Fruit fly (Drosophila melanogaster) whole organism, prepupa: ENCODE measurements around the gene CG31800.
A peak's percentile ranks its signal among the peaks of the same experiment; 100 is the strongest.

Source experiments
- Blimp-1 ChIP-seq: fragments of 200-800 bp; sonication (Bioruptor generic); optimal IDR thresholded peaks from 3 replicates; lab custom pipeline; 2017; ENCODE audit warnings: missing biosample characterization, missing genetic modification characterization, mild to moderate bottlenecking, moderate library complexity, missing genetic modification reagents
- CG10631 ChIP-seq: fragments of 200-800 bp; sonication (Bioruptor generic); optimal IDR thresholded peaks from 2 replicates; lab custom pipeline; 2016; ENCODE audit warnings: missing biosample characterization, missing genetic modification characterization
- CG10669 ChIP-seq: fragments of 200-800 bp; sonication (Bioruptor generic); optimal IDR thresholded peaks from 3 replicates; lab custom pipeline; 2018; ENCODE audit warnings: missing biosample characterization, mild to moderate bottlenecking, missing genetic modification characterization, moderate library complexity
- CG11762 ChIP-seq: fragments of 200-800 bp; sonication (Bioruptor generic); optimal IDR thresholded peaks from 3 replicates; lab custom pipeline; 2016; ENCODE audit warnings: missing biosample characterization, missing genetic modification characterization; ENCODE audit not compliant: insufficient read depth
- CG11902 ChIP-seq: fragments of 200-800 bp; sonication (Bioruptor generic); optimal IDR thresholded peaks from 3 replicates; lab custom pipeline; 2016; ENCODE audit warnings: missing biosample characterization, missing genetic modification characterization
- CG15336 ChIP-seq: fragments of 200-800 bp; sonication (Bioruptor generic); IDR thresholded peaks from 2 replicates; pipeline ENCODE4 v1.3.6; 2022; ENCODE audit warnings: missing biosample characterization, missing genetic modification characterization
- CG1621 ChIP-seq: fragments of 200-800 bp; sonication (Bioruptor generic); optimal IDR thresholded peaks from 3 replicates; lab custom pipeline; 2018; ENCODE audit warnings: missing biosample characterization, mild to moderate bottlenecking, missing genetic modification characterization
- CG16779 ChIP-seq: fragments of 200-800 bp; sonication (Bioruptor generic); optimal IDR thresholded peaks from 3 replicates; lab custom pipeline; 2017; ENCODE audit warnings: missing biosample characterization, mild to moderate bottlenecking, missing genetic modification characterization
- CG3032 ChIP-seq: fragments of 200-800 bp; optimal IDR thresholded peaks from 2 replicates; lab custom pipeline; 2019; ENCODE audit warnings: missing biosample characterization, mild to moderate bottlenecking, missing genetic modification characterization, moderate library complexity
- CG31627 ChIP-seq: fragments of 200-800 bp; sonication (Bioruptor generic); optimal IDR thresholded peaks from 3 replicates; lab custom pipeline; 2016; ENCODE audit warnings: missing biosample characterization, missing genetic modification characterization
- CG32006 ChIP-seq: fragments of 200-800 bp; sonication (Bioruptor generic); optimal IDR thresholded peaks from 3 replicates; lab custom pipeline; 2017; ENCODE audit warnings: missing biosample characterization, mild to moderate bottlenecking, missing genetic modification characterization
- CG34406 ChIP-seq: fragments of 200-800 bp; sonication (Bioruptor generic); optimal IDR thresholded peaks from 3 replicates; lab custom pipeline; 2016; ENCODE audit warnings: missing biosample characterization, missing genetic modification characterization
- CG3919 ChIP-seq: fragments of 200-800 bp; sonication (Bioruptor generic); optimal IDR thresholded peaks from 3 replicates; lab custom pipeline; 2016; ENCODE audit warnings: missing biosample characterization, missing genetic modification characterization
- CG4318 ChIP-seq: fragments of 200-800 bp; sonication (Bioruptor generic); optimal IDR thresholded peaks from 3 replicates; lab custom pipeline; 2017; ENCODE audit warnings: missing biosample characterization, mild to moderate bottlenecking, missing genetic modification characterization
- CG6163 ChIP-seq: fragments of 200-800 bp; sonication (Bioruptor generic); IDR thresholded peaks from 3 replicates; pipeline ENCODE4 v1.3.6; 2022; ENCODE audit warnings: missing biosample characterization, missing genetic modification characterization
- CG6276 ChIP-seq: fragments of 200-800 bp; sonication (Bioruptor generic); optimal IDR thresholded peaks from 2 replicates; lab custom pipeline; 2017; ENCODE audit warnings: missing biosample characterization, mild to moderate bottlenecking, missing genetic modification characterization
- CG6792 ChIP-seq: fragments of 200-800 bp; sonication (Bioruptor generic); optimal IDR thresholded peaks from 3 replicates; lab custom pipeline; 2016; ENCODE audit warnings: missing biosample characterization, missing genetic modification characterization
- CG6808 ChIP-seq: fragments of 200-800 bp; sonication (Bioruptor generic); optimal IDR thresholded peaks from 3 replicates; lab custom pipeline; 2017; ENCODE audit warnings: missing biosample characterization, missing genetic modification characterization, mild to moderate bottlenecking, moderate library complexity, missing genetic modification reagents
- CG7368 ChIP-seq: fragments of 200-800 bp; sonication (Bioruptor generic); optimal IDR thresholded peaks from 3 replicates; lab custom pipeline; 2016; ENCODE audit warnings: missing biosample characterization, missing genetic modification characterization
- CG8119 ChIP-seq: fragments of 200-800 bp; sonication (Bioruptor generic); IDR thresholded peaks from 3 replicates; pipeline ENCODE4 v1.3.6; 2022; ENCODE audit warnings: missing biosample characterization, missing genetic modification characterization
- CG8319 ChIP-seq: fragments of 200-800 bp; sonication (Bioruptor generic); optimal IDR thresholded peaks from 3 replicates; lab custom pipeline; 2016; ENCODE audit warnings: missing biosample characterization, missing genetic modification characterization
- CG8632 ChIP-seq: fragments of 200-800 bp; sonication (Bioruptor generic); optimal IDR thresholded peaks from 3 replicates; lab custom pipeline; 2016; ENCODE audit warnings: missing biosample characterization, missing genetic modification characterization
- CG9139 ChIP-seq: fragments of 200-800 bp; sonication (Bioruptor generic); optimal IDR thresholded peaks from 3 replicates; lab custom pipeline; 2017; ENCODE audit warnings: missing biosample characterization, mild to moderate bottlenecking, missing genetic modification characterization
- Eip78C ChIP-seq: fragments of 200-800 bp; sonication (Bioruptor generic); peaks from one replicate; lab custom pipeline; 2016; ENCODE audit warnings: missing biosample characterization, missing genetic modification characterization
- Eip93F ChIP-seq: fragments of 200-800 bp; sonication (Bioruptor generic); optimal IDR thresholded peaks from 2 replicates; lab custom pipeline; 2016; ENCODE audit warnings: missing biosample characterization, mild to moderate bottlenecking, missing genetic modification characterization
- Ets21C ChIP-seq: fragments of 200-800 bp; sonication (Bioruptor generic); optimal IDR thresholded peaks from 3 replicates; lab custom pipeline; 2016; ENCODE audit warnings: missing biosample characterization, missing genetic modification characterization
- Ets96B ChIP-seq: fragments of 200-800 bp; optimal IDR thresholded peaks from 2 replicates; lab custom pipeline; 2019; ENCODE audit warnings: missing biosample characterization, mild to moderate bottlenecking, missing genetic modification characterization, moderate library complexity
- Hr38 ChIP-seq: sonication (Bioruptor generic); optimal IDR thresholded peaks from 2 replicates; lab custom pipeline; 2016; ENCODE audit warnings: missing biosample characterization, missing genetic modification characterization
- Hr4 ChIP-seq: fragments of 200-800 bp; sonication (Bioruptor generic); optimal IDR thresholded peaks from 3 replicates; lab custom pipeline; 2016; ENCODE audit warnings: missing biosample characterization, missing genetic modification characterization
- Lpt ChIP-seq: fragments of 200-800 bp; sonication (Bioruptor generic); optimal IDR thresholded peaks from 3 replicates; lab custom pipeline; 2016; ENCODE audit warnings: missing biosample characterization, missing genetic modification characterization
- Met ChIP-seq: fragments of 200-800 bp; sonication (Bioruptor generic); optimal IDR thresholded peaks from 3 replicates; lab custom pipeline; 2016; ENCODE audit warnings: missing biosample characterization, missing genetic modification characterization
- OdsH ChIP-seq: fragments of 200-800 bp; sonication (Bioruptor generic); optimal IDR thresholded peaks from 3 replicates; lab custom pipeline; 2016; ENCODE audit warnings: missing biosample characterization, missing genetic modification characterization
- Sox102F ChIP-seq: fragments of 200-800 bp; sonication (Bioruptor generic); optimal IDR thresholded peaks from 2 replicates; lab custom pipeline; 2016; ENCODE audit warnings: missing biosample characterization, mild to moderate bottlenecking, missing genetic modification characterization
- Sox14 ChIP-seq: fragments of 200-800 bp; sonication (Bioruptor generic); optimal IDR thresholded peaks from 3 replicates; lab custom pipeline; 2016; ENCODE audit warnings: missing biosample characterization, missing genetic modification characterization
- Sox15 ChIP-seq: fragments of 200-800 bp; sonication (Bioruptor generic); optimal IDR thresholded peaks from 3 replicates; lab custom pipeline; 2016; ENCODE audit warnings: missing biosample characterization, missing genetic modification characterization
- achi ChIP-seq: fragments of 200-800 bp; sonication (Bioruptor generic); optimal IDR thresholded peaks from 3 replicates; lab custom pipeline; 2016; ENCODE audit warnings: missing biosample characterization, missing genetic modification characterization
- cyc ChIP-seq: fragments of 200-800 bp; sonication (Bioruptor generic); optimal IDR thresholded peaks from 3 replicates; lab custom pipeline; 2016; ENCODE audit warnings: missing biosample characterization, missing genetic modification characterization
- dsx ChIP-seq: fragments of 200-800 bp; optimal IDR thresholded peaks from 3 replicates; lab custom pipeline; 2019; ENCODE audit warnings: missing biosample characterization, mild to moderate bottlenecking, missing genetic modification characterization, moderate library complexity; ENCODE audit not compliant: poor library complexity, severe bottlenecking
- eg ChIP-seq: fragments of 200-800 bp; sonication (Bioruptor generic); IDR thresholded peaks from 3 replicates; pipeline ENCODE4 v1.3.6; 2022; ENCODE audit warnings: missing biosample characterization, missing genetic modification characterization
- esn ChIP-seq: fragments of 200-800 bp; sonication (Bioruptor generic); optimal IDR thresholded peaks from 2 replicates; lab custom pipeline; 2016; ENCODE audit warnings: missing biosample characterization, mild to moderate bottlenecking, missing genetic modification characterization, moderate library complexity
- fd59A ChIP-seq: fragments of 200-800 bp; sonication (Bioruptor generic); optimal IDR thresholded peaks from 2 replicates; lab custom pipeline; 2017; ENCODE audit warnings: missing biosample characterization, mild to moderate bottlenecking, missing genetic modification characterization, missing genetic modification reagents
- fkh ChIP-seq: fragments of 200-800 bp; sonication (Bioruptor generic); optimal IDR thresholded peaks from 3 replicates; lab custom pipeline; 2017; ENCODE audit warnings: missing biosample characterization, mild to moderate bottlenecking, missing genetic modification characterization, moderate library complexity
- lz ChIP-seq: fragments of 200-800 bp; sonication (Bioruptor generic); optimal IDR thresholded peaks from 3 replicates; lab custom pipeline; 2016; ENCODE audit warnings: missing biosample characterization, missing genetic modification characterization
- net ChIP-seq: fragments of 200-800 bp; sonication (Bioruptor generic); optimal IDR thresholded peaks from 3 replicates; lab custom pipeline; 2016; ENCODE audit warnings: missing biosample characterization, missing genetic modification characterization
- pdm3 ChIP-seq: fragments of 200-800 bp; sonication (Bioruptor generic); optimal IDR thresholded peaks from 3 replicates; lab custom pipeline; 2016; ENCODE audit warnings: missing biosample characterization, missing genetic modification characterization
- salr ChIP-seq, 2 experiments: fragments of 200-800 bp; sonication (Bioruptor generic); optimal IDR thresholded peaks; 3 replicates each; lab custom pipeline; 2016 to 2018; ENCODE audit warnings: missing biosample characterization in 2 of 2, missing genetic modification characterization in 2 of 2, mild to moderate bottlenecking in 1 of 2
- spab ChIP-seq: fragments of 200-800 bp; sonication (Bioruptor generic); optimal IDR thresholded peaks from 2 replicates; lab custom pipeline; 2017; ENCODE audit warnings: missing biosample characterization, mild to moderate bottlenecking, missing genetic modification characterization, missing genetic modification reagents
- ss ChIP-seq, 2 experiments: fragments of 200-800 bp; sonication (Bioruptor generic); optimal IDR thresholded peaks; 2 replicates in 1 of 2; 3 replicates in 1 of 2; lab custom pipeline; 2017 to 2018; ENCODE audit warnings: mild to moderate bottlenecking in 2 of 2, missing biosample characterization in 2 of 2, missing genetic modification characterization in 2 of 2, moderate library complexity in 1 of 2
- svp ChIP-seq: fragments of 200-800 bp; sonication (Bioruptor generic); peaks from one replicate; lab custom pipeline; 2016; ENCODE audit warnings: missing biosample characterization, missing genetic modification characterization
- topi ChIP-seq: fragments of 200-800 bp; sonication (Bioruptor generic); optimal IDR thresholded peaks from 3 replicates; lab custom pipeline; 2016; ENCODE audit warnings: missing biosample characterization, missing genetic modification characterization

CG31800 gene

DNA sequence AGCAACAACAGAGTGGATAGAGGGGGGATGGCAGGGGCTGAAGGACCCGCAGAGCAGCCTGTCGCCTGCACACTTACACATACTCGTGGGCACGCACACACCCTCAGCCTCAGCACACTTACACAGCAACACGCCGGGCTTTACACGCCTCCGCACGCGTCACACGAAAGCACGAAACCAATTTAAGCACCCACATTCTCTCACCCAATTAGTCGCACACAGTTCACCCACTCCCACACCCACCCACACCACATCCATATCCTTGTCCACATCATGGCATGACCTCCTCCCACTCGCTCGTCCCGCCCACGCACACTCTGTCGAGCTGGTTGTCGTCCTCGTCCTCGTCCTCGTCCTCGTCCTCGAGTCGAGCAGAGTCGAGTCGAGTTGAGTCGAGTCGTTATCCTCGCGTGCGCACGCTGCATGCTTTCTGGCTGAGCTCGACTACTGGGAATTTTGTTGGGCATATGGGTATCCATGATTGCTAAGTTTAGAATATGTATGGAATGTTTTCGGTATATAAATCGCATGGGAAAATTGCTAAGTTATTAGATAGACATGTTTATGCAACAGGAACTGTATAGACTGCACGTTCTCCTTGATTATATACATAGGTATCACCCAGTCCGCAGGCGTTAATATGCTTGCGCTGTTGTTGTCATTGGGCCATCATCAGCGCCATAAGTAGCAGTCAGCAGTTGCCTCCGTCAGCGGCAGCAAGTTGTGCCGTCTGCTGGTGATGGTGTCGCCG lies 22.3 kb downstream of the CG31800 start:
- peak; percentile 75 for TF ChIP-seq Hr4 (GFP tag; lab: Kevin White, UChicago)
- peak; percentile 71 for TF ChIP-seq Sox102F (GFP tag; lab: Kevin White, UChicago)
- TF ChIP-seq CG16779 (tag; lab: Kevin White, UChicago), result peak; percentile 5
- peak; percentile 88 for TF ChIP-seq Eip78C (GFP tag; lab: Kevin White, UChicago)
- peak; percentile 8 for TF ChIP-seq Lpt (GFP tag; lab: Kevin White, UChicago)
- peak; percentile 60 for TF ChIP-seq CG34406 (GFP tag; lab: Kevin White, UChicago)
- peak; percentile 53 for TF ChIP-seq CG8632
- TF ChIP-seq eg (GFP tag; lab: Robert Waterston, UW), result peak; percentile 78
- TF ChIP-seq fkh (GFP tag; lab: Kevin White, UChicago), result peak; percentile 15
- TF ChIP-seq lz (GFP tag; lab: Kevin White, UChicago), result peak; percentile 80
- peak; percentile 79 for TF ChIP-seq CG31627 (GFP tag; lab: Kevin White, UChicago)
- TF ChIP-seq CG3032 (tag; lab: Kevin White, UChicago), result peak; percentile 76
- peak; percentile 74 for TF ChIP-seq Met (GFP tag; lab: Kevin White, UChicago)
- TF ChIP-seq dsx (GFP tag; lab: Kevin White, UChicago), result peak; percentile 70
- TF ChIP-seq CG9139 (GFP tag; lab: Kevin White, UChicago), result peak; percentile 30
- peak; percentile 61 for TF ChIP-seq Ets21C
- TF ChIP-seq CG6276 (GFP tag; lab: Kevin White, UChicago), result peak; percentile 57
- peak; percentile 74 for TF ChIP-seq OdsH
- peak; percentile 51 to 62 for TF ChIP-seq salr (GFP tag; optimal IDR thresholded peaks at IDR 0.05; lab: Kevin White, UChicago)
- peak; percentile 70 for TF ChIP-seq CG8119 (GFP tag; lab: Robert Waterston, UW)
- TF ChIP-seq CG32006 (GFP tag; lab: Kevin White, UChicago), result peak; percentile 76
- TF ChIP-seq CG8319 (GFP tag; lab: Kevin White, UChicago), result peak; percentile 51
- TF ChIP-seq CG7368 (GFP tag; lab: Kevin White, UChicago), result peak; percentile 63
- peak; percentile 75 for TF ChIP-seq cyc (GFP tag; lab: Kevin White, UChicago)
- peak; percentile 67 for TF ChIP-seq net (GFP tag; lab: Kevin White, UChicago)
- peak; percentile 72 for TF ChIP-seq CG1621 (tag; lab: Kevin White, UChicago)
- no peak for TF ChIP-seq Hr38 (GFP tag; lab: Kevin White, UChicago)
- peak; percentile 75 for TF ChIP-seq CG6792 (GFP tag; lab: Kevin White, UChicago)
- peak; percentile 77 for TF ChIP-seq esn
- TF ChIP-seq svp (GFP tag; lab: Kevin White, UChicago), result peak; percentile 85
- TF ChIP-seq CG11902, result peak; percentile 66
- peak; percentile 80 for TF ChIP-seq CG6163 (GFP tag; lab: Robert Waterston, UW)
- TF ChIP-seq spab, result peak; percentile 67
- TF ChIP-seq CG4318 (GFP tag; lab: Kevin White, UChicago), result no peak
- TF ChIP-seq achi, result peak; percentile 71
- TF ChIP-seq CG15336 (GFP tag; lab: Robert Waterston, UW), result peak; percentile 63
- peak; percentile 62 for TF ChIP-seq Sox15 (GFP tag; lab: Kevin White, UChicago)
- TF ChIP-seq Blimp-1 (GFP tag; lab: Kevin White, UChicago), result no peak
- peak; percentile 73 for TF ChIP-seq CG10631
- peak; percentile 44 for TF ChIP-seq CG11762 (GFP tag; lab: Kevin White, UChicago)
- TF ChIP-seq topi, result peak; percentile 69
- TF ChIP-seq Sox14 (GFP tag; lab: Kevin White, UChicago), result peak; percentile 75
- TF ChIP-seq fd59A (GFP tag; lab: Kevin White, UChicago), result peak; percentile 60
- peak; percentile 73 for TF ChIP-seq CG3919 (GFP tag; lab: Kevin White, UChicago)
- peak; percentile 44 to 72 for TF ChIP-seq ss (GFP tag; optimal IDR thresholded peaks at IDR 0.05; lab: Kevin White, UChicago)
- TF ChIP-seq CG6808 (GFP tag; lab: Kevin White, UChicago), result peak; percentile 56
- peak; percentile 72 for TF ChIP-seq pdm3 (GFP tag; lab: Kevin White, UChicago)
- peak; percentile 78 for TF ChIP-seq Ets96B (tag; lab: Kevin White, UChicago)
- no peak for TF ChIP-seq Eip93F (GFP tag; lab: Kevin White, UChicago)
- peak; percentile 77 for TF ChIP-seq CG10669 (GFP tag; lab: Kevin White, UChicago)
